Worm (Caenorhabditis elegans) whole organism, midembryonic: ENCODE measurements around the gene fbn-1.

Experiments
- T22C8.4 ChIP-seq: fragments of 200-800 bp; sonication (Bioruptor generic); IDR thresholded peaks from 2 replicates; pipeline ENCODE4 v1.3.6; 2022; ENCODE audit warnings: missing genetic modification characterization, missing compliant biosample characterization
- cog-1 ChIP-seq: sonication (generic microtip); optimal IDR thresholded peaks from 2 replicates; lab custom pipeline; 2016; ENCODE audit warnings: missing genetic modification characterization, missing compliant biosample characterization
- ref-1 ChIP-seq: fragments of 200-800 bp; sonication (Bioruptor generic); conservative IDR thresholded peaks from 2 replicates; pipeline ENCODE4 v1.3.6; 2022; ENCODE audit warnings: missing genetic modification reagents, missing genetic modification characterization, missing compliant biosample characterization
- ztf-29 ChIP-seq: fragments of 200-800 bp; sonication (Bioruptor generic); IDR thresholded peaks from 2 replicates; pipeline ENCODE4 v1.3.6; 2022; ENCODE audit warnings: missing genetic modification reagents, missing genetic modification characterization, missing compliant biosample characterization

DNA sequence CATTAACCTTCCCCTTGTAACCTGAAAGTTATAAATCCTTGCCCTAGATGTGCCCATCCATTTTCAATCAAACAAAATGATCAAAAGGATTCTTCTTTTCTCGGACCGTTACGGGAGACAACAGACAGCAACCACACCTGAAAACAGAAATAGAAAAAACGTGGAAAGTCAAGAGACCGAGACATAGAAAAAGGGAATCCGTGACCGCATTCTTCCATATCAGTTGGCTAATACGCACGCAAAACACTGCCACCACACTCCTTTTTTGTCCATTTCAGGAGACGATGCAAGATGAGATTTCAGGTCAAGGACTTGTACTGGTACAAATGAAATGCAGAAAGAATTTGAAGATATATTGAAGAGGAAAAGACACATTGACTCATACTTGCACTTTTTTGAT lies 6.9 kb upstream of the fbn-1 start:
- TF ChIP-seq ref-1 (GFP tag; lab: Robert Waterston, UW): no peak
- TF ChIP-seq cog-1: no peak
- TF ChIP-seq T22C8.4 (GFP tag; lab: Robert Waterston, UW): no peak
- TF ChIP-seq ztf-29: no peak
